Worm (Caenorhabditis elegans) whole organism, early embryonic: ENCODE results near the gene pqn-39.

Experiments
- pes-1 ChIP-seq: fragments of 200-800 bp; sonication (Bioruptor generic); IDR thresholded peaks from 2 replicates; pipeline ENCODE4 v1.3.6; 2022; ENCODE audit warnings: missing genetic modification reagents, missing genetic modification characterization, missing compliant biosample characterization
- tbx-11 ChIP-seq: fragments of 200-800 bp; sonication (Bioruptor generic); IDR thresholded peaks from 2 replicates; pipeline ENCODE4 v1.3.6; 2022; ENCODE audit warnings: missing genetic modification characterization, missing compliant biosample characterization
- tbx-37 ChIP-seq: fragments of 200-800 bp; sonication (Bioruptor generic); conservative IDR thresholded peaks from 2 replicates; pipeline ENCODE4 v1.3.6; 2022; ENCODE audit warnings: missing genetic modification reagents, missing genetic modification characterization, missing compliant biosample characterization

ce11 chrX:13941865-13942264 lies 26.6 kb downstream of the pqn-39 start:
- TF ChIP-seq pes-1 (GFP tag; lab: Robert Waterston, UW) (no peak), tbx-11 (GFP tag; lab: Robert Waterston, UW) (no peak), tbx-37 (no peak)
